Worm (Caenorhabditis elegans) whole organism, late embryonic: Measurements from ENCODE around the gene srh-258.

ENCODE experiments used
- K09A11.1 ChIP-seq: sonication (generic microtip); optimal IDR thresholded peaks from 2 replicates; lab custom pipeline; 2017; ENCODE audit warnings: antibody characterized with exemption, mild to moderate bottlenecking, missing genetic modification characterization, missing compliant biosample characterization; ENCODE audit not compliant: insufficient read depth
- T23F11.4 ChIP-seq: fragments of 200-800 bp; sonication (Bioruptor generic); optimal IDR thresholded peaks from 2 replicates; lab custom pipeline; 2018; ENCODE audit warnings: mild to moderate bottlenecking, missing genetic modification characterization, missing compliant biosample characterization
- ceh-2 ChIP-seq: sonication (generic microtip); optimal IDR thresholded peaks from 2 replicates; lab custom pipeline; 2016; ENCODE audit warnings: missing genotype, missing genetic modification characterization, missing compliant biosample characterization
- ceh-34 ChIP-seq: sonication (generic microtip); optimal IDR thresholded peaks from 2 replicates; lab custom pipeline; 2016; ENCODE audit warnings: mild to moderate bottlenecking, missing genetic modification characterization, missing compliant biosample characterization
- nfya-1 ChIP-seq: sonication (generic microtip); optimal IDR thresholded peaks from 2 replicates; lab custom pipeline; 2017; ENCODE audit warnings: missing genetic modification characterization, mild to moderate bottlenecking, missing compliant biosample characterization, antibody characterized with exemption, moderate library complexity
- sox-2 ChIP-seq: fragments of 200-800 bp; sonication (Bioruptor generic); IDR thresholded peaks from 2 replicates; pipeline ENCODE4 v1.3.6; 2022; ENCODE audit warnings: missing genetic modification reagents, missing genetic modification characterization, missing compliant biosample characterization

ce11 chrV:15377903-15378302 is 27.1 kb upstream of the srh-258 start, which contains the start of gene srh-122:
- TF ChIP-seq nfya-1 (no peak), T23F11.4 (GFP tag; lab: Kevin White, UChicago) (no peak), ceh-2 (no peak), ceh-34 (tag; lab: Kevin White, UChicago) (no peak), sox-2 (no peak), K09A11.1 (tag; lab: Kevin White, UChicago) (no peak)
